Worm (Caenorhabditis elegans) whole organism, early embryonic: Measurements from ENCODE around the gene tsp-9.

ENCODE experiments used
- ceh-13 ChIP-seq: fragments of 200-800 bp; sonication (Bioruptor generic); optimal IDR thresholded peaks from 2 replicates; lab custom pipeline; 2018; ENCODE audit warnings: mild to moderate bottlenecking, missing genetic modification characterization, missing compliant biosample characterization
- ets-7 ChIP-seq: sonication (generic microtip); optimal IDR thresholded peaks from 2 replicates; lab custom pipeline; 2016; ENCODE audit warnings: missing genotype, missing genetic modification characterization, missing compliant biosample characterization
- flt-1 ChIP-seq: fragments of 200-800 bp; sonication (Bioruptor generic); IDR thresholded peaks from 2 replicates; pipeline ENCODE4 v1.3.6; 2022; ENCODE audit warnings: missing genetic modification characterization, missing compliant biosample characterization
- pes-1 ChIP-seq: fragments of 200-800 bp; sonication (Bioruptor generic); IDR thresholded peaks from 2 replicates; pipeline ENCODE4 v1.3.6; 2022; ENCODE audit warnings: missing genetic modification reagents, missing genetic modification characterization, missing compliant biosample characterization

DNA sequence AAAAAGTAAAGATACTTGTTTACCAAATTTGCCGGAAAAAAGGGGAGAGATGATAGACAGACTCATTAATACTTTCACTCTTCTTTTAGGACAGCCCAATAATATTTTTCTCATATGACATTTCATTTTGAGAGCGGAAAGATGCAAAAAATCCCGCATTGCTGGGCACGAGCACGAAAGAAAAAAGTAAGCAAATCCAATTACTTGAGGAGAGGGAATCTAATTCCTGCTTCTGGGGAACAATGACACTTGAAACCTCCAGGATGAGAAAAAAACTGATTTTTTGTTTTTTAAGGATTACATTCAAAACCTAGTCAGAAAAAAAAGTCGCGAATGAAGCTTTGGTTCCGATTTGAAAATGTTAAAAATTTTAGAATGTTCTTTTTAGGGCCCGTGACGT is 29.0 kb upstream of the tsp-9 start:
- TF ChIP-seq flt-1 (GFP tag; lab: Robert Waterston, UW) (no peak), ets-7 (no peak), ceh-13 (GFP tag; lab: Kevin White, UChicago) (no peak), pes-1 (GFP tag; lab: Robert Waterston, UW) (no peak)
